Fruit fly (Drosophila melanogaster) whole organism, embryonic: Measurements from ENCODE around the gene CG32440.

Experiments
- Adf1 ChIP-seq: fragments of 200-800 bp; sonication (Bioruptor generic); IDR thresholded peaks from 2 replicates; pipeline ENCODE4 v1.3.6; 2022; ENCODE audit warnings: missing biosample characterization, missing genetic modification characterization
- Awh ChIP-seq: fragments of 200-800 bp; sonication (Bioruptor generic); IDR thresholded peaks from 2 replicates; pipeline ENCODE4, ENCODE4 v1.3.6; 2022; ENCODE audit warnings: missing biosample characterization, missing genetic modification characterization
- B-H1 ChIP-seq: fragments of 200-800 bp; sonication (Bioruptor generic); IDR thresholded peaks from 3 replicates; pipeline ENCODE4 v1.3.6; 2022; ENCODE audit warnings: missing biosample characterization, missing genetic modification characterization
- B-H2 ChIP-seq: fragments of 200-800 bp; sonication (Bioruptor generic); optimal IDR thresholded peaks from 2 replicates; lab custom pipeline; 2018; ENCODE audit warnings: missing biosample characterization, mild to moderate bottlenecking, missing genetic modification characterization
- CG10565 ChIP-seq: fragments of 200-800 bp; sonication (Bioruptor generic); optimal IDR thresholded peaks from 3 replicates; lab custom pipeline; 2016; ENCODE audit warnings: missing biosample characterization, mild to moderate bottlenecking, missing genetic modification characterization
- CG10654 ChIP-seq: fragments of 200-800 bp; sonication (Bioruptor generic); optimal IDR thresholded peaks from 2 replicates; lab custom pipeline; 2016; ENCODE audit warnings: missing biosample characterization, missing genetic modification characterization
- CG12769 ChIP-seq: fragments of 200-800 bp; sonication (Bioruptor generic); optimal IDR thresholded peaks from 2 replicates; lab custom pipeline; 2019; ENCODE audit warnings: missing biosample characterization, mild to moderate bottlenecking, missing genetic modification characterization, moderate library complexity
- CG13775 ChIP-seq: fragments of 200-800 bp; sonication (Bioruptor generic); optimal IDR thresholded peaks from 3 replicates; lab custom pipeline; 2017; ENCODE audit warnings: missing biosample characterization, mild to moderate bottlenecking, missing genetic modification characterization
- CG15479 ChIP-seq: fragments of 200-800 bp; sonication (Bioruptor generic); optimal IDR thresholded peaks from 3 replicates; lab custom pipeline; 2019; ENCODE audit warnings: missing biosample characterization, mild to moderate bottlenecking, missing genetic modification characterization, moderate library complexity
- CG16779 ChIP-seq: fragments of 200-800 bp; sonication (Bioruptor generic); IDR thresholded peaks from 2 replicates; pipeline ENCODE4 v1.3.6; 2022; ENCODE audit warnings: missing biosample characterization, missing genetic modification characterization
- CG17186 ChIP-seq: fragments of 200-800 bp; sonication (Bioruptor generic); optimal IDR thresholded peaks from 3 replicates; lab custom pipeline; 2017; ENCODE audit warnings: missing biosample characterization, missing genetic modification reagents, missing genetic modification characterization
- CG1792 ChIP-seq: fragments of 200-800 bp; sonication (Bioruptor generic); optimal IDR thresholded peaks from 2 replicates; lab custom pipeline; 2016; ENCODE audit warnings: missing biosample characterization, missing genetic modification characterization
- CG18476 ChIP-seq: fragments of 200-800 bp; sonication (Bioruptor generic); optimal IDR thresholded peaks from 2 replicates; lab custom pipeline; 2016; ENCODE audit warnings: missing biosample characterization, mild to moderate bottlenecking, missing genetic modification characterization
- CG2120 ChIP-seq: fragments of 200-800 bp; sonication (Bioruptor generic); optimal IDR thresholded peaks from 3 replicates; lab custom pipeline; 2016; ENCODE audit warnings: missing biosample characterization, missing genetic modification characterization
- CG2129 ChIP-seq: fragments of 200-800 bp; sonication (Bioruptor generic); IDR thresholded peaks from 2 replicates; pipeline ENCODE4 v1.3.6; 2022; ENCODE audit warnings: missing biosample characterization, missing genetic modification characterization; ENCODE audit not compliant: partially characterized antibody
- CG2889 ChIP-seq: fragments of 200-800 bp; sonication (Bioruptor generic); IDR thresholded peaks from 3 replicates; pipeline ENCODE4 v1.3.6; 2022; ENCODE audit warnings: missing biosample characterization, missing genetic modification characterization
- CG3281 ChIP-seq: fragments of 200-800 bp; sonication (Bioruptor generic); optimal IDR thresholded peaks from 3 replicates; lab custom pipeline; 2017; ENCODE audit warnings: missing biosample characterization, mild to moderate bottlenecking, missing genetic modification characterization
- CG3847 ChIP-seq: fragments of 200-800 bp; sonication (Bioruptor generic); IDR thresholded peaks from 2 replicates; pipeline ENCODE4 v1.3.6; 2022; ENCODE audit warnings: missing biosample characterization, missing genetic modification characterization
- CG4424 ChIP-seq: fragments of 200-800 bp; sonication (Bioruptor generic); optimal IDR thresholded peaks from 3 replicates; lab custom pipeline; 2016; ENCODE audit warnings: missing biosample characterization, missing genetic modification characterization
- CG4820 ChIP-seq: fragments of 200-800 bp; sonication (Bioruptor generic); optimal IDR thresholded peaks from 3 replicates; lab custom pipeline; 2016; ENCODE audit warnings: missing biosample characterization, missing genetic modification characterization
- CG7372 ChIP-seq: fragments of 200-800 bp; sonication (Bioruptor generic); IDR thresholded peaks from 2 replicates; pipeline ENCODE4 v1.3.6; 2022; ENCODE audit warnings: missing biosample characterization, missing genetic modification characterization
- CG8388 ChIP-seq: fragments of 200-800 bp; sonication (Bioruptor generic); optimal IDR thresholded peaks from 2 replicates; lab custom pipeline; 2019; ENCODE audit warnings: missing biosample characterization, mild to moderate bottlenecking, missing genetic modification characterization, moderate library complexity
- CoRest ChIP-seq: fragments of 200-800 bp; sonication (Bioruptor generic); optimal IDR thresholded peaks from 3 replicates; lab custom pipeline; 2018; ENCODE audit warnings: missing biosample characterization, mild to moderate bottlenecking, missing genetic modification characterization, moderate library complexity
- Dek ChIP-seq: fragments of 200-800 bp; sonication (Bioruptor generic); optimal IDR thresholded peaks from 3 replicates; lab custom pipeline; 2019; ENCODE audit warnings: missing biosample characterization, mild to moderate bottlenecking, missing genetic modification characterization, moderate library complexity
- Dfd ChIP-seq, 2 experiments: fragments of >200 bp; optimal IDR thresholded peaks; 2 replicates each; lab custom pipeline; 2017; ENCODE audit warnings: missing biosample characterization in 2 of 2, missing genetic modification characterization in 2 of 2
- Dp ChIP-seq: fragments of 200-800 bp; sonication (Bioruptor generic); optimal IDR thresholded peaks from 2 replicates; lab custom pipeline; 2018; ENCODE audit warnings: missing biosample characterization, mild to moderate bottlenecking, missing genetic modification characterization, moderate library complexity
- Fer2 ChIP-seq: fragments of 200-800 bp; sonication (Bioruptor generic); optimal IDR thresholded peaks from 2 replicates; lab custom pipeline; 2018; ENCODE audit warnings: missing biosample characterization, mild to moderate bottlenecking, missing genetic modification characterization, moderate library complexity
- HmgD ChIP-seq: fragments of 200-800 bp; sonication (Bioruptor generic); optimal IDR thresholded peaks from 3 replicates; lab custom pipeline; 2016; ENCODE audit warnings: missing biosample characterization, missing genetic modification characterization
- Hmr ChIP-seq: fragments of 200-800 bp; sonication (Bioruptor generic); optimal IDR thresholded peaks from 3 replicates; lab custom pipeline; 2017; ENCODE audit warnings: mild to moderate bottlenecking, missing biosample characterization, missing genetic modification reagents, missing genetic modification characterization
- Lim3 ChIP-seq: fragments of 200-800 bp; sonication (Bioruptor generic); IDR thresholded peaks from 2 replicates; pipeline ENCODE4 v1.3.6; 2022; ENCODE audit warnings: missing biosample characterization, missing genetic modification characterization
- PHDP ChIP-seq: fragments of 200-800 bp; sonication (Bioruptor generic); optimal IDR thresholded peaks from 3 replicates; lab custom pipeline; 2018; ENCODE audit warnings: missing biosample characterization, mild to moderate bottlenecking, missing genetic modification characterization, moderate library complexity
- ab ChIP-seq: fragments of 200-800 bp; sonication (Bioruptor generic); optimal IDR thresholded peaks from 2 replicates; lab custom pipeline; 2016; ENCODE audit warnings: missing biosample characterization, missing genetic modification characterization
- abd-A ChIP-seq: fragments of 200-800 bp; sonication (Bioruptor generic); optimal IDR thresholded peaks from 3 replicates; lab custom pipeline; 2019; ENCODE audit warnings: missing biosample characterization, mild to moderate bottlenecking, missing genetic modification characterization, moderate library complexity
- ase ChIP-seq: fragments of 200-800 bp; sonication (Bioruptor generic); IDR thresholded peaks from 3 replicates; pipeline ENCODE4 v1.3.6; 2022; ENCODE audit warnings: missing biosample characterization, missing genetic modification characterization
- croc ChIP-seq: fragments of 200-800 bp; sonication (Bioruptor generic); conservative IDR thresholded peaks from 3 replicates; pipeline ENCODE4 v1.3.6; 2022; ENCODE audit warnings: missing biosample characterization, missing genetic modification characterization
- crp ChIP-seq, 2 experiments: fragments of 200-800 bp; sonication (Bioruptor generic); optimal IDR thresholded peaks; 2 replicates in 1 of 2; 3 replicates in 1 of 2; lab custom pipeline; 2017; ENCODE audit warnings: missing biosample characterization in 2 of 2, missing genetic modification characterization in 2 of 2, mild to moderate bottlenecking in 1 of 2, moderate library complexity in 1 of 2
- dan ChIP-seq: fragments of 200-800 bp; sonication (Bioruptor generic); IDR thresholded peaks from 2 replicates; pipeline ENCODE4 v1.3.6; 2022; ENCODE audit warnings: missing biosample characterization, missing genetic modification characterization
- exex ChIP-seq: fragments of 200-800 bp; sonication (Bioruptor generic); optimal IDR thresholded peaks from 4 replicates; lab custom pipeline; 2018; ENCODE audit warnings: missing biosample characterization, mild to moderate bottlenecking, missing genetic modification characterization, moderate library complexity
- gfzf ChIP-seq: fragments of 200-800 bp; sonication (Bioruptor generic); optimal IDR thresholded peaks from 2 replicates; lab custom pipeline; 2016; ENCODE audit warnings: missing biosample characterization, mild to moderate bottlenecking, missing genetic modification characterization, moderate library complexity
- grau ChIP-seq: fragments of 200-800 bp; optimal IDR thresholded peaks from 3 replicates; lab custom pipeline; 2019; ENCODE audit warnings: missing biosample characterization, mild to moderate bottlenecking, missing genetic modification characterization, moderate library complexity
- jumu ChIP-seq: fragments of 200-800 bp; sonication (Bioruptor generic); optimal IDR thresholded peaks from 3 replicates; lab custom pipeline; 2016; ENCODE audit warnings: missing biosample characterization, missing genetic modification characterization
- onecut ChIP-seq: fragments of 200-800 bp; sonication (Bioruptor generic); IDR thresholded peaks from 2 replicates; pipeline ENCODE4 v1.3.6; 2022; ENCODE audit warnings: missing biosample characterization, missing genetic modification characterization
- prd ChIP-seq, 3 experiments: fragments of >200 bp in 2 of 3; fragments of 200-800 bp in 1 of 3; sonication (Bioruptor generic) in 1 of 3; optimal IDR thresholded peaks in 2 of 3; IDR thresholded peaks in 1 of 3; 2 replicates in 2 of 3; 3 replicates in 1 of 3; pipeline versions ENCODE4 v1.3.6 to Lab custom; 2017 to 2022; ENCODE audit warnings: missing biosample characterization in 1 of 3, missing genetic modification characterization in 1 of 3
- run ChIP-seq: fragments of 200-800 bp; sonication (Bioruptor generic); optimal IDR thresholded peaks from 3 replicates; lab custom pipeline; 2018; ENCODE audit warnings: missing biosample characterization, mild to moderate bottlenecking, missing genetic modification characterization
- ssp ChIP-seq: fragments of 200-800 bp; sonication (Bioruptor generic); IDR thresholded peaks from 2 replicates; pipeline ENCODE4 v1.3.6; 2022; ENCODE audit warnings: missing biosample characterization, missing genetic modification characterization
- sug ChIP-seq: fragments of 200-800 bp; optimal IDR thresholded peaks from 2 replicates; lab custom pipeline; 2019; ENCODE audit warnings: missing biosample characterization, mild to moderate bottlenecking, missing genetic modification characterization, moderate library complexity
- tgo ChIP-seq: fragments of 200-800 bp; sonication (Bioruptor generic); IDR thresholded peaks from 3 replicates; pipeline ENCODE4 v1.3.6; 2022; ENCODE audit warnings: missing biosample characterization, missing genetic modification characterization
- tna ChIP-seq: fragments of 200-800 bp; sonication (Bioruptor generic); IDR thresholded peaks from 2 replicates; pipeline ENCODE4 v1.3.6; 2022; ENCODE audit warnings: missing biosample characterization, missing genetic modification characterization; ENCODE audit not compliant: partially characterized antibody
- unc-4 ChIP-seq: fragments of 200-800 bp; sonication (Bioruptor generic); IDR thresholded peaks from 2 replicates; pipeline ENCODE4 v1.3.6; 2022; ENCODE audit warnings: missing biosample characterization, missing genetic modification characterization; ENCODE audit not compliant: partially characterized antibody
- wdn ChIP-seq: fragments of 200-800 bp; sonication (Bioruptor generic); IDR thresholded peaks from 2 replicates; pipeline ENCODE4 v1.3.6; 2022; ENCODE audit warnings: missing biosample characterization, missing genetic modification characterization

The CG32440 gene

dm6 chr3L:21382158-21382610, 22.2 kb downstream of the CG32440 start, which contains the start of gene rgn (continued):
- TF ChIP-seq CG17186 (GFP tag; lab: Kevin White, UChicago) (no peak), crp (GFP tag; optimal IDR thresholded peaks at IDR 0.05; lab: Kevin White, UChicago) (peak in 1 of 2 experiments; percentile 3), prd (optimal IDR thresholded peaks at IDR 0.05; lab: Kevin White, UChicago) (no peak), prd (GFP tag; IDR thresholded peaks at IDR 0.05; lab: Robert Waterston, UW) (peak; percentile 70), tna (GFP tag; lab: Robert Waterston, UW) (no peak), HmgD (GFP tag; lab: Kevin White, UChicago) (peak; percentile 3), gfzf (GFP tag; lab: Kevin White, UChicago) (no peak), CG18476 (peak; percentile 22), Lim3 (GFP tag; lab: Robert Waterston, UW) (no peak), CG1792 (GFP tag; lab: Kevin White, UChicago) (peak; percentile 18), grau (tag; lab: Kevin White, UChicago) (peak; percentile 85), ab (GFP tag; lab: Kevin White, UChicago) (no peak), exex (tag; lab: Kevin White, UChicago) (peak; percentile 42), Fer2 (tag; lab: Kevin White, UChicago) (peak; percentile 68), CG13775 (GFP tag; lab: Kevin White, UChicago) (peak; percentile 77), CG4820 (GFP tag; lab: Kevin White, UChicago) (peak; percentile 54), jumu (GFP tag; lab: Kevin White, UChicago) (peak; percentile 47), dan (no peak), CG10654 (GFP tag; lab: Kevin White, UChicago) (peak; percentile 56), B-H2 (peak; percentile 19), CG3281 (peak; percentile 92), B-H1 (peak; percentile 70), CG7372 (GFP tag; lab: Robert Waterston, UW) (peak; percentile 56; the same call in 1 of the 2 replicates), CG2889 (GFP tag; lab: Robert Waterston, UW) (peak; percentile 63; the same call in 2 of the 3 replicates), CG2120 (peak; percentile 86), Dp (GFP tag; lab: Kevin White, UChicago) (no peak), CG15479 (no peak), tgo (GFP tag; lab: Robert Waterston, UW) (peak; percentile 82), wdn (GFP tag; lab: Robert Waterston, UW) (peak; percentile 63), PHDP (tag; lab: Kevin White, UChicago) (peak; percentile 86), unc-4 (GFP tag; lab: Robert Waterston, UW) (no peak), CG10565 (GFP tag; lab: Kevin White, UChicago) (no peak), Awh (peak; percentile 61), CG2129 (GFP tag; lab: Robert Waterston, UW) (no peak), abd-A (tag; lab: Kevin White, UChicago) (no peak), CG16779 (peak; percentile 49; the same call in 1 of the 2 replicates), ase (GFP tag; lab: Robert Waterston, UW) (peak; percentile 60; the same call in 2 of the 3 replicates), CG3847 (peak; percentile 68), ssp (GFP tag; lab: Robert Waterston, UW) (peak; percentile 33; the same call in 1 of the 2 replicates), CoRest (peak; percentile 84), CG4424 (GFP tag; lab: Kevin White, UChicago) (peak; percentile 71), Hmr (GFP tag; lab: Kevin White, UChicago) (peak; percentile 92), croc (GFP tag; lab: Robert Waterston, UW) (no peak), CG8388 (GFP tag; lab: Kevin White, UChicago) (peak; percentile 43), Dfd (GFP tag; optimal IDR thresholded peaks at IDR 0.05; lab: Kevin White, UChicago) (no peak), Adf1 (GFP tag; lab: Robert Waterston, UW) (peak; percentile 76), CG12769 (tag; lab: Kevin White, UChicago) (peak; percentile 67), onecut (peak; percentile 53), run (tag; lab: Kevin White, UChicago) (peak; percentile 0), sug (tag; lab: Kevin White, UChicago) (peak; percentile 53), Dek (tag; lab: Kevin White, UChicago) (peak; percentile 74)
